Worm (Caenorhabditis elegans) whole organism, L2 larva: Measurements from ENCODE around the gene T23F11.6.
A peak's percentile ranks its signal among the peaks of the same experiment; 100 is the strongest.

Experiments
- C34F6.9 ChIP-seq: fragments of 150-350 bp; optimal IDR thresholded peaks from 2 replicates; lab custom pipeline; 2014; ENCODE audit warnings: missing biosample characterization, missing genetic modification characterization
- F13H6.1 ChIP-seq: sonication (generic microtip); optimal IDR thresholded peaks from 2 replicates; lab custom pipeline; 2016; ENCODE audit warnings: missing genetic modification characterization, missing compliant biosample characterization
- R02D3.7 ChIP-seq: fragments of 150-350 bp; optimal IDR thresholded peaks from 2 replicates; lab custom pipeline; 2014; ENCODE audit warnings: missing biosample characterization, missing genetic modification characterization
- Y55F3AM.14 ChIP-seq: fragments of 200-800 bp; sonication (Bioruptor generic); optimal IDR thresholded peaks from 2 replicates; lab custom pipeline; 2018; ENCODE audit warnings: mild to moderate bottlenecking, missing genetic modification characterization, missing compliant biosample characterization
- ZK546.5 ChIP-seq: sonication (generic microtip); optimal IDR thresholded peaks from 2 replicates; lab custom pipeline; 2017; ENCODE audit warnings: missing biosample characterization, missing genetic modification characterization
- alr-1 ChIP-seq: fragments of 150-350 bp; optimal IDR thresholded peaks from 2 replicates; lab custom pipeline; 2014; ENCODE audit warnings: missing biosample characterization, missing genetic modification characterization
- aly-2 ChIP-seq: fragments of 150-350 bp; optimal IDR thresholded peaks from 2 replicates; lab custom pipeline; 2014; ENCODE audit warnings: missing biosample characterization, missing genetic modification characterization
- ama-1 ChIP-seq: fragments of 150-350 bp; optimal IDR thresholded peaks from 2 replicates; lab custom pipeline; 2018; ENCODE audit warnings: inconsistent platforms
- blmp-1 ChIP-seq: sonication (generic microtip); optimal IDR thresholded peaks from 2 replicates; lab custom pipeline; 2017; ENCODE audit warnings: missing genetic modification characterization, mild to moderate bottlenecking, missing compliant biosample characterization, antibody characterized with exemption, moderate library complexity; ENCODE audit not compliant: insufficient read depth
- ceh-16 ChIP-seq: fragments of 150-350 bp; optimal IDR thresholded peaks from 2 replicates; lab custom pipeline; 2014; ENCODE audit warnings: missing biosample characterization, missing genetic modification characterization
- ceh-82 ChIP-seq: fragments of 150-350 bp; optimal IDR thresholded peaks from 2 replicates; lab custom pipeline; 2014; ENCODE audit warnings: missing biosample characterization, missing genetic modification characterization
- dmd-4 ChIP-seq: sonication (generic microtip); optimal IDR thresholded peaks from 2 replicates; lab custom pipeline; 2017; ENCODE audit warnings: missing biosample characterization, missing genetic modification characterization
- elt-1 ChIP-seq: fragments of 150-350 bp; optimal IDR thresholded peaks from 2 replicates; lab custom pipeline; 2014; ENCODE audit warnings: missing biosample characterization, missing genetic modification characterization
- elt-3 ChIP-seq: sonication (generic microtip); optimal IDR thresholded peaks from 2 replicates; lab custom pipeline; 2017; ENCODE audit warnings: missing biosample characterization, missing genetic modification characterization
- fos-1 ChIP-seq: fragments of 150-350 bp; optimal IDR thresholded peaks from 2 replicates; lab custom pipeline; 2014; ENCODE audit warnings: missing biosample characterization, missing genetic modification characterization
- gmeb-1 ChIP-seq: fragments of 150-350 bp; optimal IDR thresholded peaks from 2 replicates; lab custom pipeline; 2014; ENCODE audit warnings: missing biosample characterization, missing genetic modification characterization
- lin-11 ChIP-seq: fragments of 150-350 bp; sonication (generic microtip); optimal IDR thresholded peaks from 2 replicates; lab custom pipeline; 2014; ENCODE audit warnings: missing biosample characterization, missing genetic modification characterization, inconsistent platforms, mixed read lengths
- lin-13 ChIP-seq: fragments of 150-350 bp; optimal IDR thresholded peaks from 2 replicates; lab custom pipeline; 2014; ENCODE audit warnings: missing biosample characterization, missing genetic modification reagents, missing genetic modification characterization
- lin-39 ChIP-seq: fragments of 150-350 bp; optimal IDR thresholded peaks from 2 replicates; lab custom pipeline; 2014; ENCODE audit warnings: missing biosample characterization, missing genetic modification reagents, missing genetic modification characterization
- lsy-2 ChIP-seq, 2 experiments: fragments of 150-350 bp in 1 of 2; sonication (generic microtip) in 1 of 2; optimal IDR thresholded peaks; 2 replicates each; lab custom pipeline; 2014 to 2017; ENCODE audit warnings: missing biosample characterization in 2 of 2, missing genetic modification characterization in 2 of 2
- mab-5 ChIP-seq: fragments of 150-350 bp; optimal IDR thresholded peaks from 2 replicates; lab custom pipeline; 2014; ENCODE audit warnings: missing biosample characterization, missing genetic modification characterization
- mbf-1 ChIP-seq: sonication (generic microtip); optimal IDR thresholded peaks from 2 replicates; lab custom pipeline; 2017; ENCODE audit warnings: missing biosample characterization, missing genetic modification characterization
- mdl-1 ChIP-seq, 2 experiments: fragments of 150-350 bp in 1 of 2; sonication (generic microtip) in 1 of 2; optimal IDR thresholded peaks; 2 replicates each; lab custom pipeline; 2017; ENCODE audit warnings: missing biosample characterization in 2 of 2, missing genetic modification characterization in 2 of 2
- nhr-10 ChIP-seq: sonication (generic microtip); optimal IDR thresholded peaks from 2 replicates; lab custom pipeline; 2017; ENCODE audit warnings: missing biosample characterization, missing genetic modification characterization
- nhr-11 ChIP-seq: fragments of 150-350 bp; optimal IDR thresholded peaks from 2 replicates; lab custom pipeline; 2014; ENCODE audit warnings: missing biosample characterization, missing genetic modification characterization
- nhr-12 ChIP-seq: fragments of 150-350 bp; optimal IDR thresholded peaks from 2 replicates; lab custom pipeline; 2014; ENCODE audit warnings: missing biosample characterization, missing genetic modification characterization
- nhr-21 ChIP-seq: fragments of 150-350 bp; optimal IDR thresholded peaks from 2 replicates; lab custom pipeline; 2014; ENCODE audit warnings: missing biosample characterization, missing genetic modification characterization
- nhr-23 ChIP-seq: fragments of 150-350 bp; optimal IDR thresholded peaks from 2 replicates; lab custom pipeline; 2014; ENCODE audit warnings: missing biosample characterization, missing genetic modification reagents, missing genetic modification characterization
- nhr-237 ChIP-seq: fragments of 150-350 bp; optimal IDR thresholded peaks from 2 replicates; lab custom pipeline; 2014; ENCODE audit warnings: missing biosample characterization, missing genetic modification characterization
- nhr-25 ChIP-seq: fragments of 150-350 bp; sonication (generic microtip); optimal IDR thresholded peaks from 3 replicates; lab custom pipeline; 2014; ENCODE audit warnings: missing biosample characterization, missing genetic modification characterization
- nhr-6 ChIP-seq: fragments of 150-350 bp; optimal IDR thresholded peaks from 2 replicates; lab custom pipeline; 2014; ENCODE audit warnings: missing biosample characterization, missing genetic modification characterization
- nhr-77 ChIP-seq: fragments of 150-350 bp; optimal IDR thresholded peaks from 2 replicates; lab custom pipeline; 2014; ENCODE audit warnings: missing biosample characterization, missing genetic modification characterization
- peb-1 ChIP-seq: fragments of 150-350 bp; optimal IDR thresholded peaks from 2 replicates; lab custom pipeline; 2014; ENCODE audit warnings: missing biosample characterization, missing genetic modification characterization
- sem-4 ChIP-seq: fragments of 150-350 bp; optimal IDR thresholded peaks from 2 replicates; lab custom pipeline; 2014; ENCODE audit warnings: missing biosample characterization, missing genetic modification reagents, missing genetic modification characterization
- skn-1 ChIP-seq: sonication (generic microtip); optimal IDR thresholded peaks from 2 replicates; lab custom pipeline; 2017; ENCODE audit warnings: missing biosample characterization, missing genetic modification characterization
- sma-3 ChIP-seq: sonication (generic microtip); optimal IDR thresholded peaks from 2 replicates; lab custom pipeline; 2016; ENCODE audit warnings: missing genetic modification reagents, missing genetic modification characterization, missing compliant biosample characterization
- sma-9 ChIP-seq, 2 experiments: fragments of 150-350 bp in 1 of 2; sonication (generic microtip) in 1 of 2; optimal IDR thresholded peaks; 2 replicates each; lab custom pipeline; 2014 to 2016; ENCODE audit warnings: missing genetic modification characterization in 2 of 2, mild to moderate bottlenecking in 1 of 2, missing biosample characterization in 1 of 2, missing compliant biosample characterization in 1 of 2, missing genetic modification reagents in 1 of 2, moderate library complexity in 1 of 2
- unc-39 ChIP-seq: fragments of 150-350 bp; optimal IDR thresholded peaks from 2 replicates; lab custom pipeline; 2014; ENCODE audit warnings: missing biosample characterization, missing genetic modification characterization
- unc-62 ChIP-seq: fragments of 150-350 bp; optimal IDR thresholded peaks from 2 replicates; lab custom pipeline; 2014; ENCODE audit warnings: missing biosample characterization, missing genetic modification reagents, missing genetic modification characterization
- zag-1 ChIP-seq: fragments of 150-350 bp; optimal IDR thresholded peaks from 2 replicates; lab custom pipeline; 2014; ENCODE audit warnings: missing biosample characterization, missing genetic modification characterization
- ztf-1 ChIP-seq: fragments of 200-800 bp; sonication (Bioruptor generic); conservative IDR thresholded peaks from 2 replicates; pipeline ENCODE4 v1.3.6; 2022; ENCODE audit warnings: missing genetic modification characterization, missing compliant biosample characterization
- ztf-11 ChIP-seq: sonication (generic microtip); optimal IDR thresholded peaks from 2 replicates; lab custom pipeline; 2017; ENCODE audit warnings: missing biosample characterization, missing genetic modification characterization
- ztf-4 ChIP-seq: fragments of 150-350 bp; optimal IDR thresholded peaks from 2 replicates; lab custom pipeline; 2014; ENCODE audit warnings: missing biosample characterization, missing genetic modification characterization

T23F11.6 gene

DNA sequence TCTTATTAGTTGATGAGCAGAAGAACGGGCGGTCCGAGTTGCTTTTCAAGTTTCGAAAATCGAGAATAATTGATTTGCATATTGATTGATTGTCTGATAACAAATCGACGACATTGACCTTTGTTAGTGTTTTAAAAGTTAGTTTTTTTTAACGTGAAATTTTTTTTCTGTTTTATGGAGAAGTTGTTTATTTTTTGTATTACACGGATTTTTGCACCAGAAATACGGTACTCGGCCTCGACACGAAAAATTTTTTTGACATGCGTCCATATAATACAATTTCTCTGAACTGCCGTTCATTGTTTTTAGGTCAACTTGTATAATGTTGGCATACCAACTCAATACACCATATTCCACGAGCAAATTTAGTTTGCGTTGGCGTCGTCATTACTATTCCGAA lies 7.7 kb upstream of the T23F11.6 start, which contains the start of gene T23F11.2:
TSS of gene T23F11.2 (minus strand) at position 101 of the 400 bp plus-strand sequence.
- TF ChIP-seq unc-62 (GFP tag; lab: Kevin White, UChicago) (no peak), alr-1 (tag; lab: Kevin White, UChicago) (no peak), skn-1 (tag; lab: Kevin White, UChicago) (no peak), zag-1 (tag; lab: Kevin White, UChicago) (no peak), mdl-1 (tag; optimal IDR thresholded peaks at IDR 0.05; lab: Kevin White, UChicago) (no peak), lsy-2 (tag; optimal IDR thresholded peaks at IDR 0.05; lab: Kevin White, UChicago) (no peak), ceh-16 (tag; lab: Kevin White, UChicago) (no peak), lin-39 (tag; lab: Kevin White, UChicago) (no peak), nhr-23 (tag; lab: Kevin White, UChicago) (no peak), F13H6.1 (no peak), ztf-1 (no peak), ztf-11 (tag; lab: Kevin White, UChicago) (no peak), sma-9 (GFP tag; optimal IDR thresholded peaks at IDR 0.05; lab: Kevin White, UChicago) (no peak), sma-9 (tag; optimal IDR thresholded peaks at IDR 0.05; lab: Kevin White, UChicago) (no peak), nhr-77 (tag; lab: Kevin White, UChicago) (no peak), nhr-6 (tag; lab: Kevin White, UChicago) (no peak)

DNA sequence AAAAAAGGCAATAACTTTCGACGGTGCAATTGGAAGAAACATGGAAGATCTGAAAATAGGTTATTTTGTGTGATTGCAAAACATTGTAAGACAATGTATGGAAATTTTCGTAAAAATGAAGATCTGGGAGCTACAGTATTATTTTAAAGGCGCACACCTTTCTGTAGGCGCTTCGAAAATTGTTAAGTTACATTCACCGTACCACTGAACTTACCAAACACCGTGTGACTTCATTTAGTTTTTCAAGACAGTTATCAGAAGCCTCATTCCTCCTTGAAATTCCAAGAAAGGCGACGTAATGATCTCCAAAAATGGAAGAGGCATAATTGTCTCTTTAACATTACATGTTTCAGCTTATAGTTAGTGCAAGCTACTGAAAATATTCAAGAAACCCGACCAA lies 6.2 kb upstream of the T23F11.6 start:
- TF ChIP-seq mbf-1 (tag; lab: Kevin White, UChicago) = no peak
- no peak for TF ChIP-seq F13H6.1
- no peak for TF ChIP-seq elt-1
- TF ChIP-seq dmd-4 = no peak
- TF ChIP-seq ztf-4 (tag; lab: Kevin White, UChicago) = peak; percentile 17
- TF ChIP-seq nhr-10 (tag; lab: Kevin White, UChicago) = no peak

ce11 chrIII:4653374-4653773 lies 5.7 kb upstream of the T23F11.6 start:
- TF ChIP-seq nhr-237 (tag; lab: Kevin White, UChicago) (no peak), nhr-12 (tag; lab: Kevin White, UChicago) (no peak), aly-2 (tag; lab: Kevin White, UChicago) (no peak), lin-39 (tag; lab: Kevin White, UChicago) (no peak), unc-62 (GFP tag; lab: Kevin White, UChicago) (no peak)
- TF ChIP-seq, all 48 proteins: peak for 0

ce11 chrIII:4649811-4650544 lies 2.3 kb upstream of the T23F11.6 start, which contains the start of gene ppm-2:
Gene ppm-2 (plus strand): TSS chrIII:4650494.
- peak; percentile 36 for TF ChIP-seq ama-1 (lab: Kevin White, UChicago)
- TF ChIP-seq ztf-4 (tag; lab: Kevin White, UChicago) = peak; percentile 7
- TF ChIP-seq sma-9 (GFP tag; optimal IDR thresholded peaks at IDR 0.05; lab: Kevin White, UChicago) = peak; percentile 64
- no peak for TF ChIP-seq sma-9 (tag; optimal IDR thresholded peaks at IDR 0.05; lab: Kevin White, UChicago)
- peak; percentile 52 for TF ChIP-seq gmeb-1
- no peak for TF ChIP-seq elt-3 (tag; lab: Kevin White, UChicago)
- TF ChIP-seq fos-1 (tag; lab: Kevin White, UChicago) = peak; percentile 35
- peak; percentile 0 for TF ChIP-seq sma-3 (GFP tag; lab: Kevin White, UChicago)
- no peak for TF ChIP-seq ceh-16 (tag; lab: Kevin White, UChicago)

DNA sequence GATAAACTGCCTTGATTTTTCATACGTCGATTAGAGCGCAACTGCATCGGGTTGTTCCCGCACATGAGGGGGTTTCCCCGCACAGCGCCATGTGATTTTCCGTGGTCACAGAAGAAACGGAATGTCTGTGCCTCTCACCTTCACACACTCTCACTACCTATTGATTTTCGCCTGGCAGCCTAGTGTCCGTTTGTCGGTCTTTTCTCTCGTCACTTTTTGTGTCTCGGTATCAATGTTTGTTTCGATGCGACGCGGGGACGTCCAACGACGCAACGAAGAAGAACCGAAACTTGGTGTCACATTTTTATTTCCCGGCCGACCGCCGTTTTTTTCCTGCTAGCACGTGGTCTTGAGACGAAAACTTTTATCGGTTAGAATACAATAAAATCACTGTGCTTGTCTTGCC lies 1.6 kb upstream of the T23F11.6 start:
- TF ChIP-seq gmeb-1 (peak; percentile 81), unc-39 (tag; lab: Kevin White, UChicago) (no peak), lin-13 (GFP tag; lab: Kevin White, UChicago) (peak; percentile 81), nhr-25 (peak; percentile 96), ZK546.5 (no peak), lin-11 (tag; lab: Kevin White, UChicago) (peak; percentile 94), R02D3.7 (tag; lab: Kevin White, UChicago) (no peak), ceh-82 (tag; lab: Kevin White, UChicago) (peak; percentile 39), mbf-1 (tag; lab: Kevin White, UChicago) (no peak), elt-1 (no peak), dmd-4 (no peak), sma-9 (GFP tag; optimal IDR thresholded peaks at IDR 0.05; lab: Kevin White, UChicago) (peak; percentile 99), sma-9 (tag; optimal IDR thresholded peaks at IDR 0.05; lab: Kevin White, UChicago) (peak; percentile 87), nhr-11 (no peak), peb-1 (tag; lab: Kevin White, UChicago) (no peak), sma-3 (GFP tag; lab: Kevin White, UChicago) (peak; percentile 97), blmp-1 (tag; lab: Kevin White, UChicago) (peak; percentile 89), nhr-23 (tag; lab: Kevin White, UChicago) (no peak), Y55F3AM.14 (GFP tag; lab: Kevin White, UChicago) (peak; percentile 91), mab-5 (tag; lab: Kevin White, UChicago) (peak; percentile 58), ztf-11 (tag; lab: Kevin White, UChicago) (no peak), sem-4 (tag; lab: Kevin White, UChicago) (peak; percentile 95), C34F6.9 (tag; lab: Kevin White, UChicago) (peak; percentile 99), alr-1 (tag; lab: Kevin White, UChicago) (no peak), lin-39 (tag; lab: Kevin White, UChicago) (no peak), nhr-21 (peak; percentile 98)
